Fruit fly (Drosophila melanogaster): ENCODE data around the gene CG15695.
A peak's percentile ranks its signal among the peaks of the same experiment; 100 is the strongest.

DNA sequence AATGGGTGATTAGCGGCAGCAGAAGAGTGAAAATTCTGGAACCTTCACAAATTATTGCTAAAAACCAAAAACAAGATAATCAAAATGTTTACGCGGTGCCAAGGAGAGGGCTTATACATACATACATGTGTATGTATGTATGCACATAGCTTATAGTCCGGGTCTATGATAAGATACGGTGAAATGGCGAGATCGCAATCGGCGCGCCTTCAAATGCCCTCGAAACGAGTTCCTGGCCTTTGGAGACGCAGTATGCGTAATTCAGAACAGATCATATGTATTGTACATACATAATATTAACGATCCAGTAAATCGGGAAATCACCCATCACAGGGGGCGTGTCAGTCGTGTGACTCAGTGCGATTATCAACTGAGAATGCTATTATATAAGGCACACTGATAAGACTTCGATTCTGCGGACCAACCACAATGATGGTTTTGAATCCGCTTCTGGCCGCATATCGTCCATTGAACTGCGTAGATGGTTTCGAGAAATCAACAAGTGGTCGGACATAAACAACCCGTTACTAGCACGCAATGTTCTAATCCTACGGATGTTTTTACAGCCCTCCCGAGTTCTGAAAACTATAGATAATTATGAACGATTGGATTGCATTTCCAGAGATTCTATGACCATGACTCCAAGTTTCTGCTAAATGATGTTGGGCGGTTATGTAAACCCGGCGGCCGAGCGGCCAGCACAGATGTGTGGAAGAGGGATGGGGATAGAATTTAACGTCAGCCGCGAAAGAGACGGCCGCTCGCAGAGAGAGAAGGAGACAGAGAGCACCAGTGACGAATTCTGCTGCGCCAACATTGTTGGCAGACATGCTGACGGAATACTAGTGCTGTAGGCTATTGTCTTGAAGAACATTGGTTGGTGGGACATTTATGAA lies 13.2 kb upstream of the CG15695 start:
- TF ChIP-seq tna (GFP tag; IDR thresholded peaks at IDR 0.05; ENCODE audit: partially characterized antibody) (0 out of 2 replicates have a peak, but pooled peaks have one; percentile 29), Bdp1 (GFP tag; optimal IDR thresholded peaks at IDR 0.05) (no peak), pb (GFP tag; optimal IDR thresholded peaks at IDR 0.05) (no peak), CG32767 (GFP tag; IDR thresholded peaks at IDR 0.05) (no peak), CG12155 (GFP tag; optimal IDR thresholded peaks at IDR 0.05) (no peak)
